Worm (Caenorhabditis elegans) whole organism, mixed stage, embryonic: Measurements from ENCODE around the gene srd-40.

Experiments used
- ceh-39 ChIP-seq: fragments of 150-350 bp; optimal IDR thresholded peaks from 2 replicates; lab custom pipeline; 2014; ENCODE audit warnings: missing biosample characterization, missing genetic modification characterization
- ceh-43 ChIP-seq: fragments of 200-800 bp; sonication (Bioruptor generic); optimal IDR thresholded peaks from 2 replicates; lab custom pipeline; 2018; ENCODE audit warnings: mild to moderate bottlenecking, missing genetic modification characterization, moderate library complexity, missing compliant biosample characterization
- ceh-83 ChIP-seq: fragments of 200-800 bp; sonication (Bioruptor generic); optimal IDR thresholded peaks from 2 replicates; lab custom pipeline; 2018; ENCODE audit warnings: mild to moderate bottlenecking, missing genetic modification characterization, missing compliant biosample characterization
- ces-1 ChIP-seq: fragments of 150-350 bp; optimal IDR thresholded peaks from 2 replicates; lab custom pipeline; 2014; ENCODE audit warnings: missing biosample characterization, missing genetic modification reagents, missing genetic modification characterization
- elt-1 ChIP-seq: sonication (generic microtip); optimal IDR thresholded peaks from 2 replicates; lab custom pipeline; 2017; ENCODE audit warnings: missing genetic modification characterization, mild to moderate bottlenecking, missing compliant biosample characterization, antibody characterized with exemption, moderate library complexity, borderline replicate concordance; ENCODE audit not compliant: insufficient read depth
- elt-3 ChIP-seq: fragments of 150-350 bp; optimal IDR thresholded peaks from 2 replicates; lab custom pipeline; 2014; ENCODE audit warnings: missing biosample characterization, missing genetic modification characterization
- flh-1 ChIP-seq: fragments of 200-800 bp; sonication (Bioruptor generic); optimal IDR thresholded peaks from 2 replicates; lab custom pipeline; 2018; ENCODE audit warnings: mild to moderate bottlenecking, missing genetic modification characterization, moderate library complexity, missing compliant biosample characterization
- ham-2 ChIP-seq: fragments of 200-800 bp; sonication (Bioruptor generic); optimal IDR thresholded peaks from 2 replicates; lab custom pipeline; 2018; ENCODE audit warnings: mild to moderate bottlenecking, missing genetic modification characterization, missing compliant biosample characterization
- hlh-1 ChIP-seq: fragments of 150-350 bp; optimal IDR thresholded peaks from 2 replicates; lab custom pipeline; 2014; ENCODE audit warnings: missing biosample characterization, missing genetic modification reagents, missing genetic modification characterization
- lin-13 ChIP-seq: fragments of 150-350 bp; optimal IDR thresholded peaks from 2 replicates; lab custom pipeline; 2014; ENCODE audit warnings: missing biosample characterization, missing genetic modification characterization
- lin-32 ChIP-seq: fragments of 200-800 bp; sonication (Bioruptor generic); optimal IDR thresholded peaks from 2 replicates; lab custom pipeline; 2018; ENCODE audit warnings: mild to moderate bottlenecking, missing genetic modification characterization, missing compliant biosample characterization
- lsy-2 ChIP-seq: fragments of 150-350 bp; optimal IDR thresholded peaks from 2 replicates; lab custom pipeline; 2014; ENCODE audit warnings: missing biosample characterization, missing genetic modification characterization
- mab-5 ChIP-seq: fragments of 150-350 bp; optimal IDR thresholded peaks from 2 replicates; lab custom pipeline; 2014; ENCODE audit warnings: missing biosample characterization, missing genetic modification characterization
- mep-1 ChIP-seq: fragments of 150-350 bp; optimal IDR thresholded peaks from 2 replicates; lab custom pipeline; 2017; ENCODE audit warnings: missing biosample characterization, missing genetic modification reagents, missing genetic modification characterization, inconsistent platforms
- mls-2 ChIP-seq: sonication (generic microtip); optimal IDR thresholded peaks from 2 replicates; lab custom pipeline; 2016; ENCODE audit warnings: mild to moderate bottlenecking, missing genetic modification characterization, moderate library complexity, missing compliant biosample characterization
- nhr-12 ChIP-seq: fragments of 150-350 bp; optimal IDR thresholded peaks from 2 replicates; lab custom pipeline; 2014; ENCODE audit warnings: missing biosample characterization, missing genetic modification characterization
- nhr-2 ChIP-seq: fragments of 150-350 bp; optimal IDR thresholded peaks from 2 replicates; lab custom pipeline; 2014; ENCODE audit warnings: missing biosample characterization, missing genetic modification characterization
- nhr-28 ChIP-seq: fragments of 150-350 bp; optimal IDR thresholded peaks from 2 replicates; lab custom pipeline; 2014; ENCODE audit warnings: missing biosample characterization, missing genetic modification characterization
- nhr-76 ChIP-seq: sonication (generic microtip); optimal IDR thresholded peaks from 2 replicates; lab custom pipeline; 2017; ENCODE audit warnings: missing biosample characterization, missing genetic modification characterization
- pha-4 ChIP-seq: fragments of 150-350 bp; optimal IDR thresholded peaks from 2 replicates; lab custom pipeline; 2018; ENCODE audit warnings: missing biosample characterization, missing genetic modification reagents, missing genetic modification characterization
- snpc-4 ChIP-seq: fragments of 150-350 bp; optimal IDR thresholded peaks from 2 replicates; lab custom pipeline; 2014; ENCODE audit warnings: missing biosample characterization, missing genetic modification characterization
- sptf-1 ChIP-seq: sonication (generic microtip); optimal IDR thresholded peaks from 2 replicates; lab custom pipeline; 2017; ENCODE audit warnings: mild to moderate bottlenecking, missing genetic modification characterization, moderate library complexity, missing compliant biosample characterization
- unc-120 ChIP-seq: sonication (generic microtip); optimal IDR thresholded peaks from 2 replicates; lab custom pipeline; 2017; ENCODE audit warnings: missing genetic modification characterization, missing compliant biosample characterization; ENCODE audit not compliant: poor library complexity, severe bottlenecking
- unc-39 ChIP-seq: fragments of 150-350 bp; optimal IDR thresholded peaks from 2 replicates; lab custom pipeline; 2014; ENCODE audit warnings: missing biosample characterization, missing genetic modification characterization
- unc-62 ChIP-seq: fragments of 150-350 bp; optimal IDR thresholded peaks from 2 replicates; lab custom pipeline; 2014; ENCODE audit warnings: missing biosample characterization, missing genetic modification reagents, missing genetic modification characterization
- zip-8 ChIP-seq: fragments of 150-350 bp; optimal IDR thresholded peaks from 2 replicates; lab custom pipeline; 2014; ENCODE audit warnings: missing biosample characterization, missing genetic modification characterization
- ztf-11 ChIP-seq: fragments of 150-350 bp; optimal IDR thresholded peaks from 2 replicates; lab custom pipeline; 2014; ENCODE audit warnings: missing biosample characterization, missing genetic modification characterization

Gene srd-40

DNA sequence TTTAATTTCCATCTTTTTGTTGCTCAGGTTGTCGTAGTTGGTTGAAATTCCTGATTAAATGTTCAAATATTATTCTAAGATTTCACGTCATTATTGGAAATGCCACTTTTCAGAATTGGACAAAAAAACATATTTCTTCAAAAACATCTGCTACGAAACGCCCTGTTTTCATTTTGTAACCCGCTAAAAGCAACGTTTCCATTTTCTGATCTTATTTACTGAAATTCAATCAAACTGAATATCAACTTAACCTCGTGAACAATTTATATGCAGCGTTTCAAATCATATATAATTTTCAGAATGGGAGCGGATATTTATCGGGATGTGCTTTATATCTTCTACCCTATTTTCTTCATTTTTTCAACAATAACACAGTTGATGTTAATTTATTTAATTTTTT lies at the start of gene srd-40:
TSS of gene srd-40 (plus strand) at position 301 of the 400 bp plus-strand sequence.
- TF ChIP-seq unc-120 (tag; lab: Kevin White, UChicago) (no peak), unc-62 (GFP tag; lab: Kevin White, UChicago) (no peak), mep-1 (no peak), elt-1 (tag; lab: Kevin White, UChicago) (no peak), pha-4 (no peak)
- TF ChIP-seq, all 35 proteins: peak for 0

DNA sequence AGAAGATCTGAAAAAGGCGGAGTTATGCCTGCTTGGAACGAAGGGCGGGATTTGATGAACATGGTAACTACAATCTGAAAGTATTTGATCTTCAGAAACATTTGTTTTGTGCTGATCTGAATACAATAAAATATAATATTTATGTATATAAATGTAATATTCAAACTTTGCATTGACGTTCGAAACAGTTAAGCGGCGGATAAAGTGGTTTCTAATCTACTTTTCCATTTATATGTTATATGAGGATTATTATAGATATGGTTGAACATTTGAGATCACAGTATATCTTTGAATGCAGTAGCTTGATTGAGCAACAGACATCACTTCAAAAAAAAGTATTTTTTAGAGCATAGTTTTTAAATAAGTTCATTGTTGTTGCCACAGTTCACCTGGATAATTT lies 49.7 kb upstream of the srd-40 start, which contains the start of gene H19J13.2:
TSS of gene H19J13.2 (minus strand) at position 101 of the 400 bp plus-strand sequence.
- no peak for TF ChIP-seq snpc-4 (tag; lab: Kevin White, UChicago)
- TF ChIP-seq ceh-83 (GFP tag; lab: Kevin White, UChicago) = no peak
- no peak for TF ChIP-seq unc-62 (GFP tag; lab: Kevin White, UChicago)
- no peak for TF ChIP-seq nhr-2 (tag; lab: Kevin White, UChicago)
- TF ChIP-seq, all 35 proteins: peak for 0

DNA sequence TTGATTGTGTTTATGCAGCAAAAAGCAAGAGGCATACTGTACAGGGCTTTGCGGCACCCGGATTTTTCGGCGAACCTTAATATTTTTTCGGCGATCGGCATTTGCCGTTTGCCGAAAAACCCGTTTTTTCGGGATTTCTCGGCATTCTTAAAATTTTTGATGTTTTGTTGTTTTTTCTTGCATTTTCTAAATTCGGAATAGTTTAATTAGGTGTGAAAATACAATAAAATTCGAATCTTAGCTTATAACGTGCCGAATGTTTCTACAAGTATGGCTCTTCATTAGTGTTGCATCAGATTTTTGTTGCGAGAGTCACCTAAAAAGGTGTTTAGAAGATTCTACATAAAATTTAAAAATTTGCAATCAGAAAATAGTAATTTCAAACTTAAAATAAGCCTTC lies 48.0 kb upstream of the srd-40 start, which contains the start of gene C04B4.6:
TSS of gene C04B4.6 (minus strand) at position 101 of the 400 bp plus-strand sequence.
- no peak for TF ChIP-seq ceh-43
- TF ChIP-seq elt-1 (tag; lab: Kevin White, UChicago) = no peak
- TF ChIP-seq mab-5 (tag; lab: Kevin White, UChicago) = no peak
- TF ChIP-seq unc-39 (tag; lab: Kevin White, UChicago) = no peak

DNA sequence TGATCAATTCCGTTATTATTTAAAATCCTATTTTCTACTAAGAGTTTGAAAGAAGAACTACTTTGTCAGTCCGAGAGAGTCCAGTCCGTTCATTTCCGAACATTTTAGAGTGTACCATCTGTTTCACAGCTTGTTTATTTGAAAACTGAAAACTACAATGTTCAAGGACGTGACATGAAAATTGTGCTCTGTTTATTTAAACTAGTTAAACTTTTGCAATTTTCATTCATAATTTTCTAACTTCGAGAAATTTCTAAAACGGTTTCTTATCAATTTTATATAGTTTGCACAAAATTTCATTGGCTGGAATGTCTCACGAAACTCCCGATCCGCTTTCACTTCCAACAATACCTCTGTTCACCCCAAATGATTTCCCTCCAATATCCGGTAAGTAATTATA lies 43.1 kb upstream of the srd-40 start, which contains the start of gene C04B4.1:
TSS of gene C04B4.1 (plus strand) at position 301 of the 400 bp plus-strand sequence.
- no peak for TF ChIP-seq sptf-1 (tag; lab: Kevin White, UChicago)
- TF ChIP-seq unc-39 (tag; lab: Kevin White, UChicago) = no peak
- no peak for TF ChIP-seq ztf-11 (tag; lab: Kevin White, UChicago)
- TF ChIP-seq lsy-2 = no peak
- TF ChIP-seq ces-1 (GFP tag; lab: Kevin White, UChicago) = no peak
- TF ChIP-seq mab-5 (tag; lab: Kevin White, UChicago) = no peak
- no peak for TF ChIP-seq ceh-43
- no peak for TF ChIP-seq elt-3 (tag; lab: Kevin White, UChicago)
- TF ChIP-seq snpc-4 (tag; lab: Kevin White, UChicago) = no peak
- no peak for TF ChIP-seq ceh-39 (tag; lab: Kevin White, UChicago)
- TF ChIP-seq mls-2 = no peak

DNA sequence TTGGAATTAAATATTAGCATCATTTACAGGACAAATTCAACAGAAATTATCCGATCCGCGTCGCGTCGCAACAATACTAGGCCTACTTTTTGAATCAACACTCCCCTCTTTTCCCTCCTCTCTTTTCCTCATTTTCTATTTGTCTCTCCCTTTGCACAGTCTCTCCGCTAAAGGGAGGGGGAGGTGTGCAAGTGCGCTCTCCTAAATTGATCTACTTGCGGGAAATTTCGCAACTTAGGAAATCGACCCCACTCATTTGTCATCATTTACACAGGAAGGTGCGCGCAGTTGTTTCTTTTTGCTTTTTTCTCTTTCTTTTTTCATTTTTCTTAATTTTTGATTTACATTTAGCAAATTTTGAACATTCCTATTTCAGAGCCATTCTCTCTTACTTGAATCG lies 40.6 kb upstream of the srd-40 start, which contains the start of gene C04B4.2:
TSS of gene C04B4.2 (plus strand) at position 371 of the 400 bp plus-strand sequence.
- no peak for TF ChIP-seq lin-32
- TF ChIP-seq flh-1 = no peak
- TF ChIP-seq nhr-2 (tag; lab: Kevin White, UChicago) = no peak
- TF ChIP-seq mab-5 (tag; lab: Kevin White, UChicago) = no peak

DNA sequence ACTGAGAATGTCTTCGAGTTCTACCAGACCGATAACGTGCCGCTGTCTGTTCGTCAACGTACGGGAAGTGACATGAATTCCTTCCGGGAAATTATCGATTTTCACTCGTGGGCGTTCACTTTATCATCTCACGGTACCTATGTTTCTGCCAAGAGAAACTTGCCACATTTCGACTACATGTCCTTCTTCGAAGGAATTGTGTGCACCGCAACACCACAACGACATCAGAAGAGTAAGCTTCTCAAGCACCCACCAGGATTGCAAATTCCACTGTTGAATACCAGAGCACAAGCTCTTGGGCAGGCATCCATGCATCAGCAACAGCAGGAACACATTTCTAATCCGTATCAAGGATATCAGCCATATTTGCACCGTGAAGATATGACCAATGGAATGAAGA lies 39.4 kb upstream of the srd-40 start:
- TF ChIP-seq pha-4 (no peak), lin-32 (no peak), ces-1 (GFP tag; lab: Kevin White, UChicago) (no peak), nhr-76 (tag; lab: Kevin White, UChicago) (no peak), unc-120 (tag; lab: Kevin White, UChicago) (no peak), nhr-12 (tag; lab: Kevin White, UChicago) (no peak), mep-1 (no peak), elt-1 (tag; lab: Kevin White, UChicago) (no peak), flh-1 (no peak), ceh-83 (GFP tag; lab: Kevin White, UChicago) (no peak), elt-3 (tag; lab: Kevin White, UChicago) (no peak), unc-62 (GFP tag; lab: Kevin White, UChicago) (no peak), lin-13 (no peak), ceh-43 (no peak), hlh-1 (tag; lab: Kevin White, UChicago) (no peak), nhr-2 (tag; lab: Kevin White, UChicago) (no peak), ham-2 (GFP tag; lab: Kevin White, UChicago) (no peak), nhr-28 (tag; lab: Kevin White, UChicago) (no peak), zip-8 (tag; lab: Kevin White, UChicago) (no peak)
